Worm (Caenorhabditis elegans): ENCODE results near the gene nas-8.

ce11 chrIV:7107893-7108292 is 6.8 kb upstream of the nas-8 start, which contains the start of gene ZC477.2:
- no peak for TF ChIP-seq skn-1 (tag; optimal IDR thresholded peaks at IDR 0.05)
- TF ChIP-seq unc-39 (tag; optimal IDR thresholded peaks at IDR 0.05) = no peak
- no peak for TF ChIP-seq elt-3 (tag; optimal IDR thresholded peaks at IDR 0.05)
- TF ChIP-seq nhr-25 (tag; optimal IDR thresholded peaks at IDR 0.05) = no peak
- TF ChIP-seq ceh-16 (tag; optimal IDR thresholded peaks at IDR 0.05) = no peak
